Worm (Caenorhabditis elegans) whole organism, L4 larva: ENCODE measurements around the gene Y116A8C.467.

Source experiments
- F37D6.2 ChIP-seq: sonication (generic microtip); optimal IDR thresholded peaks from 2 replicates; lab custom pipeline; 2016; ENCODE audit warnings: mild to moderate bottlenecking, missing genetic modification characterization, missing compliant biosample characterization
- F44E2.7 ChIP-seq: fragments of 200-800 bp; sonication (Bioruptor generic); IDR thresholded peaks from 2 replicates; pipeline ENCODE4 v2.1.2; 2022; ENCODE audit warnings: missing genetic modification characterization, missing compliant biosample characterization
- F49E8.2 ChIP-seq: sonication (generic microtip); optimal IDR thresholded peaks from 2 replicates; lab custom pipeline; 2016; ENCODE audit warnings: missing compliant biosample characterization, mild to moderate bottlenecking, missing genetic modification characterization, borderline replicate concordance
- T26A8.4 ChIP-seq: fragments of 200-800 bp; sonication (Bioruptor generic); IDR thresholded peaks from 2 replicates; pipeline ENCODE4 v1.3.6; 2022; ENCODE audit warnings: missing genetic modification characterization, missing compliant biosample characterization
- aha-1 ChIP-seq: fragments of 150-350 bp; peaks from one replicate; lab custom pipeline; 2014; ENCODE audit warnings: missing biosample characterization, missing genetic modification characterization
- ceh-28 ChIP-seq: fragments of 150-350 bp; optimal IDR thresholded peaks from 2 replicates; lab custom pipeline; 2014; ENCODE audit warnings: missing biosample characterization, missing genetic modification reagents, missing genetic modification characterization
- ces-1 ChIP-seq: fragments of 150-350 bp; sonication (generic microtip); optimal IDR thresholded peaks from 4 replicates; lab custom pipeline; 2014; ENCODE audit warnings: missing biosample characterization, missing genetic modification reagents, missing genetic modification characterization
- cey-2 ChIP-seq: sonication (generic microtip); optimal IDR thresholded peaks from 3 replicates; lab custom pipeline; 2017; ENCODE audit warnings: missing genetic modification characterization, mild to moderate bottlenecking, missing compliant biosample characterization, antibody characterized with exemption, borderline replicate concordance; ENCODE audit not compliant: insufficient read depth
- daf-12 ChIP-seq: fragments of 150-350 bp; optimal IDR thresholded peaks from 2 replicates; lab custom pipeline; 2014; ENCODE audit warnings: missing biosample characterization, missing genetic modification reagents, missing genetic modification characterization
- daf-16 ChIP-seq, 3 experiments: sonication (generic microtip); optimal IDR thresholded peaks; 2 replicates each; lab custom pipeline; 2016 to 2017; ENCODE audit warnings: missing genetic modification characterization in 3 of 3, missing genetic modification reagents in 3 of 3, mild to moderate bottlenecking in 2 of 3, missing compliant biosample characterization in 2 of 3, missing biosample characterization in 1 of 3, moderate library complexity in 1 of 3
- daf-19 ChIP-seq: fragments of 200-800 bp; sonication (Bioruptor generic); conservative IDR thresholded peaks from 2 replicates; pipeline ENCODE4 v1.3.6; 2022; ENCODE audit warnings: missing genetic modification characterization, missing compliant biosample characterization
- daf-8 ChIP-seq: fragments of 200-800 bp; sonication (Bioruptor generic); IDR thresholded peaks from 2 replicates; pipeline ENCODE4 v1.3.6; 2022; ENCODE audit warnings: missing genetic modification characterization, missing compliant biosample characterization
- dmd-6 ChIP-seq: fragments of 200-800 bp; sonication (Bioruptor generic); IDR thresholded peaks from 2 replicates; pipeline ENCODE4 v1.3.6; 2022; ENCODE audit warnings: missing genetic modification reagents, missing genetic modification characterization, missing compliant biosample characterization
- dve-1 ChIP-seq: sonication (generic microtip); optimal IDR thresholded peaks from 2 replicates; lab custom pipeline; 2017; ENCODE audit warnings: antibody characterized with exemption, mild to moderate bottlenecking, missing genetic modification characterization, missing compliant biosample characterization; ENCODE audit not compliant: insufficient read depth
- fkh-10 ChIP-seq: fragments of 150-350 bp; optimal IDR thresholded peaks from 2 replicates; lab custom pipeline; 2014; ENCODE audit warnings: missing biosample characterization, missing genetic modification reagents, missing genetic modification characterization
- lim-7 ChIP-seq: fragments of 200-800 bp; sonication (Bioruptor generic); IDR thresholded peaks from 2 replicates; pipeline ENCODE4 v1.3.6; 2022; ENCODE audit warnings: missing genetic modification characterization, missing compliant biosample characterization
- lin-13 ChIP-seq: fragments of 150-350 bp; optimal IDR thresholded peaks from 2 replicates; lab custom pipeline; 2014; ENCODE audit warnings: missing biosample characterization, missing genetic modification reagents, missing genetic modification characterization
- lin-15B ChIP-seq: fragments of 150-350 bp; sonication (generic microtip); optimal IDR thresholded peaks from 3 replicates; lab custom pipeline; 2014; ENCODE audit warnings: missing biosample characterization, missing genetic modification characterization
- lsy-2 ChIP-seq, 2 experiments: fragments of 150-350 bp in 1 of 2; sonication (generic microtip) in 1 of 2; optimal IDR thresholded peaks; 2 replicates each; lab custom pipeline; 2014 to 2017; ENCODE audit warnings: missing biosample characterization in 2 of 2, missing genetic modification characterization in 2 of 2
- madf-5 ChIP-seq, 2 experiments: fragments of 200-800 bp; sonication (Bioruptor generic); IDR thresholded peaks; 2 replicates each; pipeline ENCODE4 v1.3.6; 2022; ENCODE audit warnings: missing compliant biosample characterization in 2 of 2, missing genetic modification characterization in 2 of 2
- mdl-1 ChIP-seq, 2 experiments: fragments of 150-350 bp in 1 of 2; sonication (generic microtip) in 1 of 2; optimal IDR thresholded peaks; 2 replicates each; lab custom pipeline; 2014 to 2017; ENCODE audit warnings: missing biosample characterization in 2 of 2, missing genetic modification characterization in 2 of 2
- mxl-2 ChIP-seq: fragments of 200-800 bp; sonication (Bioruptor generic); conservative IDR thresholded peaks from 2 replicates; pipeline ENCODE4 v1.3.6; 2022; ENCODE audit warnings: missing genetic modification reagents, missing genetic modification characterization, missing compliant biosample characterization
- nhr-11 ChIP-seq: fragments of 150-350 bp; optimal IDR thresholded peaks from 2 replicates; lab custom pipeline; 2014; ENCODE audit warnings: missing biosample characterization, missing genetic modification characterization
- nhr-111 ChIP-seq: fragments of 200-800 bp; sonication (Bioruptor generic); optimal IDR thresholded peaks from 2 replicates; lab custom pipeline; 2018; ENCODE audit warnings: mild to moderate bottlenecking, missing genetic modification characterization, missing compliant biosample characterization
- nhr-25 ChIP-seq: sonication (generic microtip); optimal IDR thresholded peaks from 2 replicates; lab custom pipeline; 2017; ENCODE audit warnings: missing genetic modification characterization, mild to moderate bottlenecking, missing compliant biosample characterization, antibody characterized with exemption, moderate library complexity, borderline replicate concordance; ENCODE audit not compliant: insufficient read depth
- nhr-28 ChIP-seq: fragments of 150-350 bp; optimal IDR thresholded peaks from 2 replicates; lab custom pipeline; 2014; ENCODE audit warnings: missing biosample characterization, missing genetic modification characterization
- nhr-42 ChIP-seq: fragments of 200-800 bp; sonication (Bioruptor generic); IDR thresholded peaks from 2 replicates; pipeline ENCODE4 v1.3.6; 2022; ENCODE audit warnings: missing genetic modification characterization, missing compliant biosample characterization
- skn-1 ChIP-seq: fragments of 150-350 bp; optimal IDR thresholded peaks from 2 replicates; lab custom pipeline; 2014; ENCODE audit warnings: missing biosample characterization, missing genetic modification characterization
- spr-3 ChIP-seq: fragments of 200-800 bp; sonication (Bioruptor generic); optimal IDR thresholded peaks from 2 replicates; lab custom pipeline; 2018; ENCODE audit warnings: mild to moderate bottlenecking, missing genetic modification characterization, missing compliant biosample characterization
- tag-97 ChIP-seq: fragments of 200-800 bp; sonication (Bioruptor generic); IDR thresholded peaks from 2 replicates; pipeline ENCODE4 v1.3.6; 2022; ENCODE audit warnings: missing genetic modification characterization, missing compliant biosample characterization
- tra-1 ChIP-seq: fragments of 200-800 bp; sonication (Bioruptor generic); IDR thresholded peaks from 2 replicates; pipeline ENCODE4 v1.3.6; 2022; ENCODE audit warnings: missing genetic modification reagents, missing genetic modification characterization, missing compliant biosample characterization
- unc-39 ChIP-seq: sonication (generic microtip); optimal IDR thresholded peaks from 2 replicates; lab custom pipeline; 2017; ENCODE audit warnings: missing biosample characterization, missing genetic modification characterization
- unc-62 ChIP-seq, 3 experiments: fragments of 150-350 bp in 1 of 3; sonication (generic microtip); optimal IDR thresholded peaks in 2 of 3; peaks in 1 of 3; 1 replicate in 1 of 3; 2 replicates in 2 of 3; lab custom pipeline; 2014 to 2017; ENCODE audit warnings: missing biosample characterization in 3 of 3, missing genetic modification characterization in 3 of 3, missing genetic modification reagents in 3 of 3, missing genotype in 1 of 3
- zfp-2 ChIP-seq: sonication (generic microtip); optimal IDR thresholded peaks from 2 replicates; lab custom pipeline; 2016; ENCODE audit warnings: mild to moderate bottlenecking, missing genetic modification characterization, missing compliant biosample characterization
- zfp-3 ChIP-seq: fragments of 200-800 bp; sonication (Bioruptor generic); conservative IDR thresholded peaks from 2 replicates; pipeline ENCODE4 v1.3.6; 2022; ENCODE audit warnings: missing genetic modification reagents, missing genetic modification characterization, missing compliant biosample characterization

Y116A8C.467 gene

DNA sequence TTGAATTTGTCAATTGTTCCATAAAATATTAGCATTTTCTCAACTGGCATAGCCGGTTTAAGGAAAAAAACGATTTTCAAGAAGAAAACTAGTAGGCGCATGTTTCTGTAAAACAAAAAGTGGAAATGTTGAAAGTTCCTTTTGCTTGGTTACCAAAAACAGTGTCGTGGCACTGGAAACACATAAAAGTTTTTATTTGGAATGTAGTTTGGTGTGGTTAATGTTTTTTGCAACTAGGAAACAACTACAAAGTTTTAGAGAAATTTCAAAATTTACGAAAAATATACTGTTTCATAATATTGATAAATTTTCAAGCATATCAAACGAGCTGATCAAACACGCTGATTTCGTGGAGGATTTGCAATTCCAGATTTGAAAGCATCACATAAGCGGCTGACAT, 17.9 kb downstream of the Y116A8C.467 start, which contains the start of gene clec-195:
Gene clec-195 (minus strand): TSS at position 101 of the 400 bp plus-strand sequence.
- no peak for TF ChIP-seq nhr-11 (tag; lab: Kevin White, UChicago)
- no peak for TF ChIP-seq daf-16 (GFP tag; optimal IDR thresholded peaks at IDR 0.05; lab: Kevin White, UChicago)
- TF ChIP-seq daf-16 (tag; optimal IDR thresholded peaks at IDR 0.05; lab: Kevin White, UChicago): no peak
- TF ChIP-seq nhr-42: no peak
- TF ChIP-seq mxl-2: no peak
- no peak for TF ChIP-seq spr-3 (GFP tag; lab: Kevin White, UChicago)
- TF ChIP-seq daf-12 (tag; lab: Kevin White, UChicago): no peak
- TF ChIP-seq cey-2 (tag; lab: Kevin White, UChicago): no peak
- TF ChIP-seq tag-97: no peak
- TF ChIP-seq F37D6.2 (tag; lab: Kevin White, UChicago): no peak
- TF ChIP-seq mdl-1 (tag; optimal IDR thresholded peaks at IDR 0.05; lab: Kevin White, UChicago): no peak
- no peak for TF ChIP-seq fkh-10 (GFP tag; lab: Kevin White, UChicago)
- no peak for TF ChIP-seq lim-7 (GFP tag; lab: Robert Waterston, UW)
- TF ChIP-seq nhr-111 (GFP tag; lab: Kevin White, UChicago): no peak
- TF ChIP-seq nhr-25 (tag; lab: Kevin White, UChicago): no peak
- TF ChIP-seq dmd-6 (GFP tag; lab: Robert Waterston, UW): no peak
- no peak for TF ChIP-seq skn-1 (tag; lab: Kevin White, UChicago)
- TF ChIP-seq ces-1 (GFP tag; lab: Kevin White, UChicago): no peak

DNA sequence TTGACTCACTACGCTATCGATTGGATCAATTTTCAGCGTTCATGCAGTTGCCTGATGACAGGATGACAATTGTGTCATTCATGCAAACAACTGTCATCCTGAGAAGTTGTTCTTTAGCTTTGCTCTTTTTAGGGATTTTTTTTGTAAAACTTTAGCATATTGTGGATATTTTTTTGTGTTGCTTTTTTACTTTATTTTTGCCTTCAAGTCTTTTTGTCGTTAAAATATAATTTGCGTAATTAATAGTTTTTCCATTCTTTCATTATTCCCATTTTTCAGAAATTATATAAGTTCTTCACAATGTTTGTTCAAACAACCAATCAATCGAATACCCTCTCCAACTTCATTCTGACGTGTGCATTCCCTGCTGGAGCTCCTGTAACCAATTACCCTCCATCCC, 23.0 kb downstream of the Y116A8C.467 start, which contains the start of gene Y116A8C.20:
Gene Y116A8C.20 (plus strand): TSS at position 301 of the 400 bp plus-strand sequence.
- TF ChIP-seq F44E2.7 (GFP tag; lab: Robert Waterston, UW) (no peak), lsy-2 (tag; optimal IDR thresholded peaks at IDR 0.05; lab: Kevin White, UChicago) (no peak), daf-19 (GFP tag; lab: Robert Waterston, UW) (no peak), lin-13 (GFP tag; lab: Kevin White, UChicago) (no peak), zfp-2 (no peak), tra-1 (GFP tag; lab: Robert Waterston, UW) (no peak), F49E8.2 (tag; lab: Kevin White, UChicago) (no peak), lim-7 (GFP tag; lab: Robert Waterston, UW) (no peak), daf-8 (GFP tag; lab: Robert Waterston, UW) (no peak), unc-39 (tag; lab: Kevin White, UChicago) (no peak), T26A8.4 (GFP tag; lab: Robert Waterston, UW) (no peak), lin-15B (tag; lab: Kevin White, UChicago) (no peak), nhr-25 (tag; lab: Kevin White, UChicago) (no peak), nhr-28 (tag; lab: Kevin White, UChicago) (no peak), madf-5 (GFP tag; IDR thresholded peaks at IDR 0.05; lab: Robert Waterston, UW) (no peak)

DNA sequence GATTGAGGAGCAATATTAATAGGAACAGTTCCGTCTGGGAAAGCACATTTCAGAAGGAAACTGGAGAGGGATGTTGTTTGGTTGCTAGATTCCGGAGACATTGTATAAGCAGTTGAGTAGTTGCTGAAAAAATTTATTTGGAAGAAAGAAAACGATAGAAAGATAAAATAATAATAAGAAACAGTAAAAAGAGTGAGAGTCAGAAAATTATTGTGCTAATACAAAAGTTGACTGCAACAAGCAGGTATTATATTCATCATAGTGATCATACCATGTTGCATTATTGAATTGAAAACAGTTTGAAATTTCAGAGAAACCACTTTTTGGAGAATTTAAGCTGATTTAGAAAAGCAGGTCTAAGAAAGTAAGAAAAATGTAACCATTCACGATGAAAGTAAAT, 24.1 kb downstream of the Y116A8C.467 start, which contains the start of gene Y116A8C.19:
Gene Y116A8C.19 (minus strand): TSS at position 101 of the 400 bp plus-strand sequence.
- peak in 1 of 2 experiments; percentile 62 for TF ChIP-seq unc-62 (GFP tag; optimal IDR thresholded peaks at IDR 0.05 in 1 of 2; lab: Kevin White, UChicago)
- no peak for TF ChIP-seq unc-62 (tag; optimal IDR thresholded peaks at IDR 0.05; lab: Kevin White, UChicago)
- TF ChIP-seq zfp-3 (GFP tag; lab: Robert Waterston, UW): no peak
- TF ChIP-seq dve-1 (tag; lab: Kevin White, UChicago): no peak
- no peak for TF ChIP-seq ceh-28
- no peak for TF ChIP-seq aha-1 (tag; lab: Kevin White, UChicago)
- TF ChIP-seq, all 104 proteins: peak for 1
